Fruit fly (Drosophila melanogaster) whole organism, embryonic: Measurements from ENCODE around the gene eas.

Experiments
- CG9797 ChIP-seq: fragments of 200-800 bp; sonication (Bioruptor generic); optimal IDR thresholded peaks from 3 replicates; lab custom pipeline; 2018; ENCODE audit warnings: missing biosample characterization, mild to moderate bottlenecking, missing genetic modification characterization
- Sox100B ChIP-seq: fragments of 200-800 bp; sonication (Bioruptor generic); optimal IDR thresholded peaks from 3 replicates; lab custom pipeline; 2018; ENCODE audit warnings: missing biosample characterization, mild to moderate bottlenecking, missing genetic modification characterization

- TF ChIP-seq Sox100B (GFP tag; lab: Kevin White, UChicago) (no peak), CG9797 (no peak)
Measured at dm6 chrX:16321037-16321436, 42.9 kb downstream of the eas start.
